Worm (Caenorhabditis elegans): ENCODE measurements around the gene Y70C5B.2.
A peak's percentile ranks its signal among the peaks of the same experiment; 100 is the strongest.
"Not testable (repeated sequence)": the region's sequence is repeated elsewhere in the genome, so short reads cannot be mapped to it uniquely, and the experiment has no call there.

The Y70C5B.2 gene

ce11 chrV:16668473-16668872, 7.8 kb upstream of the Y70C5B.2 start, which contains the start of gene F14F8.9:
Gene F14F8.9, minus strand, starts transcription at chrV:16668573.
- TF ChIP-seq hrde-1 (tag; optimal IDR thresholded peaks at IDR 0.05; ENCODE audit: borderline replicate concordance) (no peak), mcd-1 (GFP tag; IDR thresholded peaks at IDR 0.05) (no peak), mes-4 (tag; optimal IDR thresholded peaks at IDR 0.05) (no peak), xnd-1 (tag; optimal IDR thresholded peaks at IDR 0.05) (no peak), rcor-1 (GFP tag; IDR thresholded peaks at IDR 0.05) (no peak), madf-6 (GFP tag; IDR thresholded peaks at IDR 0.05) (no peak), nfya-2 (GFP tag; IDR thresholded peaks at IDR 0.05) (no peak), gei-17 (GFP tag; optimal IDR thresholded peaks at IDR 0.05) (no peak), Y95B8A.8 (GFP tag; IDR thresholded peaks at IDR 0.05) (no peak), ztf-26 (tag; optimal IDR thresholded peaks at IDR 0.05) (no peak), K12H6.12 (tag; optimal IDR thresholded peaks at IDR 0.05) (no peak)

- no peak for TF ChIP-seq ceh-27 (GFP tag; optimal IDR thresholded peaks at IDR 0.05)
- no peak for TF ChIP-seq Y53G8AR.9 (GFP tag; conservative IDR thresholded peaks at IDR 0.05)
- TF ChIP-seq Y95B8A.8 (GFP tag; IDR thresholded peaks at IDR 0.05) = no peak
- TF ChIP-seq tbp1 (GFP tag; optimal IDR thresholded peaks at IDR 0.05) = no peak
- TF ChIP-seq F22D6.2 (tag; optimal IDR thresholded peaks at IDR 0.05) = no peak
- TF ChIP-seq lsy-27 (tag; optimal IDR thresholded peaks at IDR 0.05; ENCODE audit: borderline replicate concordance, insufficient read depth) = no peak
- no peak for TF ChIP-seq him-1 (tag; optimal IDR thresholded peaks at IDR 0.05)
Observed at ce11 chrV:16666647-16667046, 5.9 kb upstream of the Y70C5B.2 start, which contains the start of gene F14F8.14. Gene F14F8.14, minus strand, starts transcription at chrV:16666747.

- TF ChIP-seq dpff-1 (tag; optimal IDR thresholded peaks at IDR 0.05); B0336.3 (GFP tag; IDR thresholded peaks at IDR 0.05); Y56A3A.18 (GFP tag; IDR thresholded peaks at IDR 0.05): not testable (repeated sequence)
Observed at ce11 chrV:16654242-16654641, 6.5 kb downstream of the Y70C5B.2 start, which contains the start of gene W06G6.15. Gene W06G6.15, plus strand, starts transcription at chrV:16654542.

ce11 chrV:16649200-16649599, 11.5 kb downstream of the Y70C5B.2 start, which contains the start of gene W06G6.11:
Gene W06G6.11, minus strand, starts transcription at chrV:16649300.
- not testable (repeated sequence) for TF ChIP-seq gei-17 (GFP tag; optimal IDR thresholded peaks at IDR 0.05); athp-1 (tag; optimal IDR thresholded peaks at IDR 0.05); B0035.1 (tag; optimal IDR thresholded peaks at IDR 0.05)

- TF ChIP-seq cebp-2 (GFP tag; IDR thresholded peaks at IDR 0.05) (no peak), ceh-27 (GFP tag; optimal IDR thresholded peaks at IDR 0.05) (no peak), ZK185.1 (tag; optimal IDR thresholded peaks at IDR 0.05; ENCODE audit: poor library complexity, severe bottlenecking) (peak; percentile 20), F52B5.7 (tag; optimal IDR thresholded peaks at IDR 0.05) (no peak), B0019.2 (GFP tag; conservative IDR thresholded peaks at IDR 0.05) (no peak), zim-3 (tag; optimal IDR thresholded peaks at IDR 0.05) (no peak), ama-1 (optimal IDR thresholded peaks at IDR 0.05) (no peak), ama-1 (GFP tag; optimal IDR thresholded peaks at IDR 0.05) (no peak), rcor-1 (GFP tag; IDR thresholded peaks at IDR 0.05) (no peak; the same call in 1 of the 2 replicates), Y53G8AR.9 (GFP tag; conservative IDR thresholded peaks at IDR 0.05) (no peak), mxl-1 (tag; optimal IDR thresholded peaks at IDR 0.05) (peak; percentile 24), madf-10 (tag; optimal IDR thresholded peaks at IDR 0.05) (peak; percentile 3), ztf-3 (GFP tag; optimal IDR thresholded peaks at IDR 0.05) (no peak), bed-2 (GFP tag; IDR thresholded peaks at IDR 0.05) (no peak), F39B2.1 (GFP tag; IDR thresholded peaks at IDR 0.05) (no peak), lag-1 (GFP tag; IDR thresholded peaks at IDR 0.05) (no peak), mcd-1 (GFP tag; IDR thresholded peaks at IDR 0.05) (no peak; the same call in 1 of the 2 replicates), madf-8 (GFP tag; conservative IDR thresholded peaks at IDR 0.05) (no peak), egl-18 (GFP tag; IDR thresholded peaks at IDR 0.05) (no peak), F37B4.10 (GFP tag; IDR thresholded peaks at IDR 0.05) (no peak), F33H1.4 (GFP tag; IDR thresholded peaks at IDR 0.05) (no peak), tbp1 (GFP tag; optimal IDR thresholded peaks at IDR 0.05) (peak; percentile 90), chd-7 (tag; optimal IDR thresholded peaks at IDR 0.05) (no peak), K11D2.4 (GFP tag; IDR thresholded peaks at IDR 0.05) (no peak)
Observed at ce11 chrV:16648317-16649018, 12.2 kb downstream of the Y70C5B.2 start, which contains the start of gene W06G6.20. Gene W06G6.20, minus strand, starts transcription at chrV:16648367.

All from whole organism, young adult.